Fruit fly (Drosophila melanogaster): ENCODE data around the gene unc80.

The unc80 gene

dm6 chr3R:27652156-27652810 is 10.0 kb upstream of the unc80 start, which contains the start of gene RpS10a:
RpS10a (plus strand) TSS chr3R:27652760.
- TF ChIP-seq EcR (GFP tag; optimal IDR thresholded peaks at IDR 0.05): no peak
- no peak for TF ChIP-seq CG8478 (optimal IDR thresholded peaks at IDR 0.05)
- no peak for TF ChIP-seq pan (optimal IDR thresholded peaks at IDR 0.05)
- TF ChIP-seq psq (optimal IDR thresholded peaks at IDR 0.05): no peak
- no peak for TF ChIP-seq Dll (optimal IDR thresholded peaks at IDR 0.05)
- TF ChIP-seq usp (GFP tag; optimal IDR thresholded peaks at IDR 0.05): no peak

dm6 chr3R:27655109-27655508 is 7.1 kb upstream of the unc80 start:
- TF ChIP-seq usp (GFP tag; optimal IDR thresholded peaks at IDR 0.05): no peak
- no peak for TF ChIP-seq Dll (optimal IDR thresholded peaks at IDR 0.05)
- no peak for TF ChIP-seq CG8478 (optimal IDR thresholded peaks at IDR 0.05)
- TF ChIP-seq pan (optimal IDR thresholded peaks at IDR 0.05): no peak
- no peak for TF ChIP-seq EcR (GFP tag; optimal IDR thresholded peaks at IDR 0.05)
- TF ChIP-seq psq (optimal IDR thresholded peaks at IDR 0.05): no peak

DNA sequence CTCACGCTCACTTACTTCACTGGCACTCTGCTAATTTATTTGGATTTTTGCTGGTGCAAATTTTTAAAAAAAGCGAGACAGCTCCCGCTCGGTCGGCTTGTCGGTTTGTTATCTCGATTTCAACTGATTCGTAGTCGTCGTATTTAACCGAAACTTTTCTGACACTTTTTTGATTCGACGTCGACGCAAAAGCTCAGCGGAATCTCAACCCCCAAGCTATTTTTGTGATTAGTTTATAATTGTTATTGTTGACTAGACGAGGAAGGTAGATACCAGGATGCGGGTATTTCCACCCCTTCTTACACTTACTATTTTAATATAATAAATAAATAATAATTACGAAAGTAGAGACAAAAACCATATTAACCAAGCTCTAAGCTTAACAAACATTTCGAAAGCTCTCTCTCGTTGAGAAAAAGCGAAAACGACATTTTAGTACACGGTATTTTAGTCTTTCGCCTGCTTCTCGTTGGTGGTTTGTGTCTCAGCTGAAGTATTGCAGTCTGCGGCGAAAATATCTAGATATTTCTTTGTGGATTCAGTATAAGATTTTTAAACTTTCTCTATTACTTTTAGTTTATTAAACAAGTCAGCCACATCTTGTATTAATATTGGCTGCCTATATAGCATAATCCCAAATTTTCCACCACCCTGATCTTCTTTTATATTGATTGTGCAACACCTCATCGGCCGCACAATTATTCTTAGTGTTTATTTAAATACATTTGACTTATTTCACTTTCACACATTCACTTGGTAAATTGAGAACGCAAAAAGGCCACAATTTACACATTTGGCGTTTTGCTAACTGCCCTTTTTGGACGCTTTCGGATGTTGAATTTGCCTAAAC is 5.3 kb upstream of the unc80 start, which contains the start of gene tau:
Gene tau, minus strand, starts transcription at position 311 of the 850 bp plus-strand sequence.
- no peak for TF ChIP-seq Dll (optimal IDR thresholded peaks at IDR 0.05)
- no peak for TF ChIP-seq usp (GFP tag; optimal IDR thresholded peaks at IDR 0.05)
- no peak for TF ChIP-seq CG8478 (optimal IDR thresholded peaks at IDR 0.05)
- TF ChIP-seq EcR (GFP tag; optimal IDR thresholded peaks at IDR 0.05): no peak
- no peak for TF ChIP-seq psq (optimal IDR thresholded peaks at IDR 0.05)
- no peak for TF ChIP-seq pan (optimal IDR thresholded peaks at IDR 0.05)

DNA sequence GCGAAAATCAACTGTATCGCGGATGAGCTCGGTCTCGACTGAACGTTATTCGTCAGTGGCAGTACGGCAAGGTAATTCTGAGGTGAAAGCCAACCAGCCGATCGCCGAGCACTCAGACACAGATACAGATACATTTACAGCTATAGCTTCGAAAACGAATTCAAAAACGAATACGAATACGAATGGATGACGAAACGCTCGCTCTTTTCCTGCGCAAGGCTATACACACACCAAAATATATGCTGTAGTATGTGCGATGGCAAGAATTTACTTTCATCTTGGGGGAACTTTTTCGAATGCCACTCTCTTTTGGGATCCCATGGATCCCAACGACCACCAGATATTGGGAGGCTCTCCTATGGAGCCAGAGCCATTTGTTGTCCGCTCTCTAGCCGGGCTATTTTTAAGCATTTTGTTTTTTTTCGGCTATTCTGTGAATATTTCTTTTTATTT is 2.1 kb upstream of the unc80 start, which contains the start of gene Mlc1:
Gene Mlc1, minus strand, starts transcription at position 51 of the 453 bp plus-strand sequence.
- TF ChIP-seq pan (optimal IDR thresholded peaks at IDR 0.05): no peak
- no peak for TF ChIP-seq usp (GFP tag; optimal IDR thresholded peaks at IDR 0.05)
- TF ChIP-seq Dll (optimal IDR thresholded peaks at IDR 0.05): no peak
- no peak for TF ChIP-seq EcR (GFP tag; optimal IDR thresholded peaks at IDR 0.05)
- TF ChIP-seq CG8478 (optimal IDR thresholded peaks at IDR 0.05): no peak
- TF ChIP-seq psq (optimal IDR thresholded peaks at IDR 0.05): no peak

- no peak for TF ChIP-seq EcR (GFP tag; optimal IDR thresholded peaks at IDR 0.05)
- TF ChIP-seq psq (optimal IDR thresholded peaks at IDR 0.05): no peak
- TF ChIP-seq pan (optimal IDR thresholded peaks at IDR 0.05): no peak
- no peak for TF ChIP-seq usp (GFP tag; optimal IDR thresholded peaks at IDR 0.05)
- no peak for TF ChIP-seq CG8478 (optimal IDR thresholded peaks at IDR 0.05)
- TF ChIP-seq Dll (optimal IDR thresholded peaks at IDR 0.05): no peak
Measured at dm6 chr3R:27661389-27661788, 850 bp upstream of the unc80 start.

dm6 chr3R:27662857-27663256 is 618 bp downstream of the unc80 start:
- TF ChIP-seq EcR (GFP tag; optimal IDR thresholded peaks at IDR 0.05) (no peak), pan (optimal IDR thresholded peaks at IDR 0.05) (no peak), CG8478 (optimal IDR thresholded peaks at IDR 0.05) (no peak), usp (GFP tag; optimal IDR thresholded peaks at IDR 0.05) (no peak), psq (optimal IDR thresholded peaks at IDR 0.05) (no peak), Dll (optimal IDR thresholded peaks at IDR 0.05) (no peak)

dm6 chr3R:27677174-27677726 is 15.0 kb downstream of the unc80 start, which contains the start of gene Hsdl2:
Hsdl2 (plus strand) TSS chr3R:27677522.
- TF ChIP-seq pan (optimal IDR thresholded peaks at IDR 0.05) (no peak), Dll (optimal IDR thresholded peaks at IDR 0.05) (no peak), usp (GFP tag; optimal IDR thresholded peaks at IDR 0.05) (no peak), EcR (GFP tag; optimal IDR thresholded peaks at IDR 0.05) (no peak), psq (optimal IDR thresholded peaks at IDR 0.05) (no peak), CG8478 (optimal IDR thresholded peaks at IDR 0.05) (no peak)

DNA sequence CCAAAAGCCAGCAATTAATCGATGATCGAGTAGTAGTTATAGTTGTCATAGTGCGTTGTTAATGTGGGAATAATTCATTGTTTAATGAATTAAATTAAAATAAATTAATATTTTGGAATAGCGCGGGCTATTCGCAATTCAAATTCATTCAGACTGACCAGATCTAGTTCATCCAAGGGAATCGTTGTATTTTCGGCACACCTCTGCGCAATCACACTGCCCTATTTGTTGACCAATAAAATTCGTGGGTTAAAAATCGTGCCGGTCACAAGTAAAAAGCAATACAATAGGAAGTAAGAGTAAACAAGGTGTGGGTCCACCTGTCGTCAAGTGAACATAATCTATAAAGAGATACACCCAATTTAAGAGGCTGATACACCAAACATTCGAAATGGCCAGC is 16.8 kb downstream of the unc80 start, which contains the start of gene CG12883:
Gene CG12883, plus strand, starts transcription at position 273 of the 400 bp plus-strand sequence.
- TF ChIP-seq psq (optimal IDR thresholded peaks at IDR 0.05): no peak
- TF ChIP-seq EcR (GFP tag; optimal IDR thresholded peaks at IDR 0.05): no peak
- no peak for TF ChIP-seq usp (GFP tag; optimal IDR thresholded peaks at IDR 0.05)
- TF ChIP-seq Dll (optimal IDR thresholded peaks at IDR 0.05): no peak
- no peak for TF ChIP-seq pan (optimal IDR thresholded peaks at IDR 0.05)

DNA sequence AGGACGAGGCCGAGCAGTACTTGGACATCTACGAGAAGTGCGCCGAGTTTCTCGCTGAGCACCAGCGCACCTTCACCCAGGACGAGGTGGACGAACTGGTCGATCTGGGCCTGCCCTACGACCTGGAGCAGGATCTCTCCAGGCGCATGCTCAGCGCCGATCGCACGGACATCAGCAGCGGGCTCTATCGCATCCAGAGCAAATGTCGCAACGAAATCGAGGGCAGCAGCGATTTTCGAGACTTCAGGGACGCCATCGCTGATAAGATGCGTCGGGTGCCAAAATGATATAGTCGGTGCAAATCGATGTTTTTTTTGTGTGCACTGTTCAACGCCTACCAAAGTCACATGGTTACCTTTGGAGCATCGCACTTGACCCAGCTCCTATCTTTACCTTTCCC is 17.4 kb downstream of the unc80 start:
- TF ChIP-seq Dll (optimal IDR thresholded peaks at IDR 0.05): no peak
- TF ChIP-seq CG8478 (optimal IDR thresholded peaks at IDR 0.05): no peak
- no peak for TF ChIP-seq usp (GFP tag; optimal IDR thresholded peaks at IDR 0.05)
- TF ChIP-seq EcR (GFP tag; optimal IDR thresholded peaks at IDR 0.05): no peak
- no peak for TF ChIP-seq pan (optimal IDR thresholded peaks at IDR 0.05)
- TF ChIP-seq psq (optimal IDR thresholded peaks at IDR 0.05): no peak

DNA sequence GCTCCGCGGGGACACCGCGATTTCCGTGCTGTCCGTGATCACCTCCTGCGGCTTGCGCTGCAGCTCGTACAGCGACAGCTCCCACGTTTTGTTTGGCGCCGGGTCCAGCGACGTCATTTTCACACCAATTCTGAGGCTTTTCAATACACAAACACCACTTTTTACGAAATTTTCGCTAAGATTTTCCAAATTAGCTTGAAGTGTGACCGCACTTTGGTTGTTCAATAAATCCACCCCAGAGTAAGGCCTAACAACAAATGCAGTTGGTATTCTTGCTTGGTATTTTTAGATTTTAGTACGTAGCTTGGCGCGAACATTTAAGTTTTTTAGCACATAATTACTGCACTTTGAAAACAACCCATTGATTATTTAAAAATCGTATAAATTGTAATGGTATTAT is 19.6 kb downstream of the unc80 start, which contains the start of gene Sce:
Gene Sce, minus strand, starts transcription at position 231 of the 400 bp plus-strand sequence.
- no peak for TF ChIP-seq psq (optimal IDR thresholded peaks at IDR 0.05)
- no peak for TF ChIP-seq CG8478 (optimal IDR thresholded peaks at IDR 0.05)
- TF ChIP-seq Dll (optimal IDR thresholded peaks at IDR 0.05): no peak
- no peak for TF ChIP-seq EcR (GFP tag; optimal IDR thresholded peaks at IDR 0.05)
- no peak for TF ChIP-seq usp (GFP tag; optimal IDR thresholded peaks at IDR 0.05)
- no peak for TF ChIP-seq pan (optimal IDR thresholded peaks at IDR 0.05)

- no peak for TF ChIP-seq Dll (optimal IDR thresholded peaks at IDR 0.05)
- no peak for TF ChIP-seq usp (GFP tag; optimal IDR thresholded peaks at IDR 0.05)
- no peak for TF ChIP-seq psq (optimal IDR thresholded peaks at IDR 0.05)
- TF ChIP-seq CG8478 (optimal IDR thresholded peaks at IDR 0.05): no peak
- no peak for TF ChIP-seq EcR (GFP tag; optimal IDR thresholded peaks at IDR 0.05)
- TF ChIP-seq pan (optimal IDR thresholded peaks at IDR 0.05): no peak
Measured at dm6 chr3R:27685074-27685473, 22.8 kb downstream of the unc80 start.
